Worm (Caenorhabditis elegans): ENCODE measurements around the gene F57C7.4.

- no peak for TF ChIP-seq F13H6.1 (tag; optimal IDR thresholded peaks at IDR 0.05)
- TF ChIP-seq T23F11.4 (GFP tag; optimal IDR thresholded peaks at IDR 0.05), result no peak
- no peak for TF ChIP-seq pha-4 (tag; optimal IDR thresholded peaks at IDR 0.05)
- TF ChIP-seq ceh-9 (tag; optimal IDR thresholded peaks at IDR 0.05), result no peak
- no peak for TF ChIP-seq elt-2 (tag; optimal IDR thresholded peaks at IDR 0.05)
Observed at ce11 chrX:10604386-10604785, 15.0 kb upstream of the F57C7.4 start, which contains the start of gene flp-19.

Data from whole organism, late embryonic.